2 fruit fly cellular contexts compared by ENCODE assay signal in genomic region chr3R:4853504-4853903, dm6.
A peak's percentile ranks its signal among the peaks of the same experiment; 100 is the strongest.
TF ChIP-seq lines count a peak whose summit lies in the region.

No protein-coding gene starts in this region.

- TF ChIP-seq CTCF in whole organism, embryonic (GFP tag; optimal IDR thresholded peaks at IDR 0.05; lab: Kevin White, UChicago): no peak

TF ChIP-seq in whole organism, embryonic, 481 proteins besides CTCF, POLR2A, EP300 and RAD21:
- TF ChIP-seq Meics (GFP tag; optimal IDR thresholded peaks at IDR 0.05; lab: Kevin White, UChicago) (no peak), NK7.1 (GFP tag; optimal IDR thresholded peaks at IDR 0.05; lab: Kevin White, UChicago) (no peak), ap (GFP tag; IDR thresholded peaks at IDR 0.05; lab: Robert Waterston, UW) (no peak), schlank (tag; optimal IDR thresholded peaks at IDR 0.05; lab: Kevin White, UChicago) (no peak), Hr78 (GFP tag; optimal IDR thresholded peaks at IDR 0.05; lab: Kevin White, UChicago) (no peak), zfh1 (GFP tag; IDR thresholded peaks at IDR 0.05; lab: Robert Waterston, UW) (0 out of 3 replicates have a peak, but pooled peaks have one; percentile 35), CG31388 (GFP tag; optimal IDR thresholded peaks at IDR 0.05; lab: Kevin White, UChicago) (no peak), Opbp (GFP tag; IDR thresholded peaks at IDR 0.05; lab: Robert Waterston, UW; ENCODE audit: partially characterized antibody) (no peak), Ets65A (GFP tag; lab: Kevin White, UChicago) (peak; percentile 91), Aef1 (GFP tag; IDR thresholded peaks at IDR 0.05; lab: Robert Waterston, UW) (no peak), CG1603 (tag; optimal IDR thresholded peaks at IDR 0.05; lab: Kevin White, UChicago) (no peak), CG9727 (GFP tag; optimal IDR thresholded peaks at IDR 0.05; lab: Kevin White, UChicago) (no peak), ash1 (GFP tag; optimal IDR thresholded peaks at IDR 0.05; lab: Kevin White, UChicago) (no peak), Rfx (GFP tag; IDR thresholded peaks at IDR 0.05; lab: Robert Waterston, UW) (0 out of 2 replicates have a peak, but pooled peaks have one; percentile 3), CG14965 (GFP tag; optimal IDR thresholded peaks at IDR 0.05; lab: Kevin White, UChicago; ENCODE audit: borderline replicate concordance) (no peak), CG33557 (GFP tag; optimal IDR thresholded peaks at IDR 0.05; lab: Kevin White, UChicago) (no peak), inv (GFP tag; IDR thresholded peaks at IDR 0.05; lab: Robert Waterston, UW; ENCODE audit: partially characterized antibody) (no peak), Hr39 (optimal IDR thresholded peaks at IDR 0.05; lab: Kevin White, UChicago) (peak; percentile 41), amos (GFP tag; IDR thresholded peaks at IDR 0.05; lab: Robert Waterston, UW; ENCODE audit: partially characterized antibody) (no peak), CG10543 (GFP tag; optimal IDR thresholded peaks at IDR 0.05; lab: Kevin White, UChicago) (no peak), CG1024 (GFP tag; IDR thresholded peaks at IDR 0.05; lab: Robert Waterston, UW) (no peak), Med (GFP tag; lab: Kevin White, UChicago) (peak; percentile 14), bowl (GFP tag; IDR thresholded peaks at IDR 0.05; lab: Robert Waterston, UW) (no peak), CG43689 (GFP tag; IDR thresholded peaks at IDR 0.05; lab: Robert Waterston, UW) (no peak), CG8478 (optimal IDR thresholded peaks at IDR 0.05; lab: Kevin White, UChicago) (no peak), CG42726 (GFP tag; IDR thresholded peaks at IDR 0.05; lab: Robert Waterston, UW; ENCODE audit: partially characterized antibody) (0 out of 2 replicates have a peak, but pooled peaks have one; percentile 3), sens (GFP tag; lab: Kevin White, UChicago) (peak; percentile 45), CG7963 (GFP tag; IDR thresholded peaks at IDR 0.05; lab: Robert Waterston, UW; ENCODE audit: partially characterized antibody) (0 out of 3 replicates have a peak, but pooled peaks have one; percentile 6), ranshi (GFP tag; IDR thresholded peaks at IDR 0.05; lab: Robert Waterston, UW) (no peak)

TF ChIP-seq in whole organism, wandering third instar larva, 38 proteins besides CTCF, POLR2A, EP300 and RAD21:
- TF ChIP-seq Rel (GFP tag; optimal IDR thresholded peaks at IDR 0.05; lab: Kevin White, UChicago) (no peak), Rel (tag; optimal IDR thresholded peaks at IDR 0.05; lab: Kevin White, UChicago) (no peak), N (GFP tag; optimal IDR thresholded peaks at IDR 0.05; lab: Kevin White, UChicago) (no peak), Dfd (GFP tag; optimal IDR thresholded peaks at IDR 0.05; lab: Kevin White, UChicago) (peak; percentile 62), brk (GFP tag; optimal IDR thresholded peaks at IDR 0.05; lab: Kevin White, UChicago) (no peak)

Comparison
In these comparisons a context has a peak if more than half of its experiments do, and no peak if none do; other contexts are left out.
1. Of the 10 proteins assayed by ChIP-seq in both whole organism, embryonic and whole organism, wandering third instar larva: peak only in whole organism, embryonic: none; only in whole organism, wandering third instar larva: Dfd; in both: none; in neither: 9.